Worm (Caenorhabditis elegans): Measurements from ENCODE around the gene map-1.

DNA sequence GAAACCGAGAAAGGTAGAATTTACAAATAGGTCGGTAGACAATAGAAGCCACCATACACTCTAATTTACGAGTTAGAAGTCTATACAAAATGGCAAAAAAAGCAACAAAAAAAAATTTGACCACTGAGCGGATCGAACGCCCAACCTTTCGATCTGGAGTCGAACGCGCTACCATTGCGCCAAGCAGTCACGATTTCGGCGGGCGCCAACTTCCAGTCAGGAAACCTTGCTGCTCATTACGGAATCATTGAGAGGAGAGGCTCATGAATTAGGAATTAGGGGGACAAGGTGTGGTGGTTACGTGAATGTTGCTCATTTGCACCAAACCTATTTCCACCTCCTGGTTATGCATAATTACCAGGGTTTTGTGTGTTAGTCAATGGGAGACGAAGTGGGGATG lies 4.9 kb downstream of the map-1 start:
- no peak for TF ChIP-seq him-1 (tag; optimal IDR thresholded peaks at IDR 0.05)
- TF ChIP-seq dao-5 (tag; optimal IDR thresholded peaks at IDR 0.05) = no peak

Measured in whole organism, L4/young adult.